Fruit fly (Drosophila melanogaster): ENCODE results near the gene Hsp68.

- no peak for TF ChIP-seq CTCF (optimal IDR thresholded peaks at IDR 0.05)
- TF ChIP-seq CG8478 (optimal IDR thresholded peaks at IDR 0.05) = no peak
Observed at dm6 chr3R:24025715-24026467, 31.2 kb downstream of the Hsp68 start.
